Worm (Caenorhabditis elegans) whole organism, L4 larva: ENCODE measurements around the gene aldo-2.

Experiments used
- D1046.2 ChIP-seq: fragments of 200-800 bp; sonication (Bioruptor generic); IDR thresholded peaks from 2 replicates; pipeline ENCODE4 v1.3.6; 2022; ENCODE audit warnings: missing genetic modification characterization, missing compliant biosample characterization
- F10B5.3 ChIP-seq: sonication (generic microtip); optimal IDR thresholded peaks from 2 replicates; lab custom pipeline; 2016; ENCODE audit warnings: mild to moderate bottlenecking, missing genetic modification characterization, missing compliant biosample characterization
- F44E2.7 ChIP-seq: fragments of 200-800 bp; sonication (Bioruptor generic); IDR thresholded peaks from 2 replicates; pipeline ENCODE4 v2.1.2; 2022; ENCODE audit warnings: missing genetic modification characterization, missing compliant biosample characterization
- F49E8.2 ChIP-seq: sonication (generic microtip); optimal IDR thresholded peaks from 2 replicates; lab custom pipeline; 2016; ENCODE audit warnings: missing compliant biosample characterization, mild to moderate bottlenecking, missing genetic modification characterization, borderline replicate concordance
- R02D3.7 ChIP-seq: fragments of 150-350 bp; sonication (generic microtip); optimal IDR thresholded peaks from 3 replicates; lab custom pipeline; 2014; ENCODE audit warnings: missing biosample characterization, missing genetic modification characterization
- T26A8.4 ChIP-seq: fragments of 200-800 bp; sonication (Bioruptor generic); IDR thresholded peaks from 2 replicates; pipeline ENCODE4 v1.3.6; 2022; ENCODE audit warnings: missing genetic modification characterization, missing compliant biosample characterization
- Y75B8A.6 ChIP-seq: fragments of 200-800 bp; sonication (Bioruptor generic); IDR thresholded peaks from 2 replicates; pipeline ENCODE4 v1.3.6; 2022; ENCODE audit warnings: missing genetic modification reagents, missing genetic modification characterization, missing compliant biosample characterization
- ZK337.2 ChIP-seq: fragments of 200-800 bp; sonication (Bioruptor generic); IDR thresholded peaks from 2 replicates; pipeline ENCODE4 v1.3.6; 2022; ENCODE audit warnings: missing genetic modification reagents, missing genetic modification characterization, missing compliant biosample characterization
- ZK546.5 ChIP-seq, 2 experiments: sonication (generic microtip); optimal IDR thresholded peaks; 2 replicates each; lab custom pipeline; 2017; ENCODE audit warnings: missing biosample characterization in 2 of 2, missing genetic modification characterization in 2 of 2
- aly-2 ChIP-seq: sonication (generic microtip); optimal IDR thresholded peaks from 2 replicates; lab custom pipeline; 2018; ENCODE audit warnings: missing biosample characterization, missing genetic modification characterization
- ama-1 ChIP-seq: fragments of 150-350 bp; optimal IDR thresholded peaks from 2 replicates; lab custom pipeline; 2014; ENCODE audit warnings: inconsistent platforms, mixed read lengths
- ceh-20 ChIP-seq: fragments of 200-800 bp; sonication (Bioruptor generic); IDR thresholded peaks from 2 replicates; pipeline ENCODE4 v1.3.6; 2022; ENCODE audit warnings: missing genetic modification reagents, missing genetic modification characterization, missing compliant biosample characterization
- ceh-44 ChIP-seq: fragments of 200-800 bp; sonication (Bioruptor generic); IDR thresholded peaks from 2 replicates; pipeline ENCODE4 v1.3.6; 2022; ENCODE audit warnings: missing genetic modification reagents, missing genetic modification characterization, missing compliant biosample characterization
- ces-1 ChIP-seq: fragments of 150-350 bp; sonication (generic microtip); optimal IDR thresholded peaks from 4 replicates; lab custom pipeline; 2014; ENCODE audit warnings: missing biosample characterization, missing genetic modification reagents, missing genetic modification characterization
- cey-2 ChIP-seq: sonication (generic microtip); optimal IDR thresholded peaks from 3 replicates; lab custom pipeline; 2017; ENCODE audit warnings: missing genetic modification characterization, mild to moderate bottlenecking, missing compliant biosample characterization, antibody characterized with exemption, borderline replicate concordance; ENCODE audit not compliant: insufficient read depth
- daf-16 ChIP-seq, 3 experiments: sonication (generic microtip); optimal IDR thresholded peaks; 2 replicates each; lab custom pipeline; 2016 to 2017; ENCODE audit warnings: missing genetic modification characterization in 3 of 3, missing genetic modification reagents in 3 of 3, mild to moderate bottlenecking in 2 of 3, missing compliant biosample characterization in 2 of 3, missing biosample characterization in 1 of 3, moderate library complexity in 1 of 3
- daf-19 ChIP-seq: fragments of 200-800 bp; sonication (Bioruptor generic); conservative IDR thresholded peaks from 2 replicates; pipeline ENCODE4 v1.3.6; 2022; ENCODE audit warnings: missing genetic modification characterization, missing compliant biosample characterization
- dmd-8 ChIP-seq: fragments of 200-800 bp; sonication (Bioruptor generic); IDR thresholded peaks from 2 replicates; pipeline ENCODE4 v1.3.6; 2022; ENCODE audit warnings: missing genetic modification characterization, missing compliant biosample characterization
- dpl-1 ChIP-seq: fragments of 150-350 bp; optimal IDR thresholded peaks from 2 replicates; lab custom pipeline; 2014; ENCODE audit warnings: missing biosample characterization, missing genetic modification reagents, missing genetic modification characterization
- duxl-1 ChIP-seq: sonication (generic microtip); optimal IDR thresholded peaks from 2 replicates; lab custom pipeline; 2016; ENCODE audit warnings: mild to moderate bottlenecking, missing genetic modification characterization, moderate library complexity, missing compliant biosample characterization; ENCODE audit not compliant: poor library complexity
- dve-1 ChIP-seq: sonication (generic microtip); optimal IDR thresholded peaks from 2 replicates; lab custom pipeline; 2017; ENCODE audit warnings: antibody characterized with exemption, mild to moderate bottlenecking, missing genetic modification characterization, missing compliant biosample characterization; ENCODE audit not compliant: insufficient read depth
- egl-43 ChIP-seq: fragments of 200-800 bp; sonication (Bioruptor generic); IDR thresholded peaks from 2 replicates; pipeline ENCODE4 v1.3.6; 2022; ENCODE audit warnings: missing genetic modification reagents, missing genetic modification characterization, missing compliant biosample characterization
- gei-8 ChIP-seq: fragments of 200-800 bp; sonication (Bioruptor generic); optimal IDR thresholded peaks from 2 replicates; lab custom pipeline; 2018; ENCODE audit warnings: mild to moderate bottlenecking, missing genetic modification characterization, missing compliant biosample characterization
- hlh-30 ChIP-seq: sonication (generic microtip); optimal IDR thresholded peaks from 2 replicates; lab custom pipeline; 2017; ENCODE audit warnings: antibody characterized with exemption, mild to moderate bottlenecking, missing genetic modification characterization, missing compliant biosample characterization; ENCODE audit not compliant: insufficient read depth
- hmg-1.1 ChIP-seq: fragments of 200-800 bp; sonication (Bioruptor generic); IDR thresholded peaks from 2 replicates; pipeline ENCODE4 v1.3.6; 2022; ENCODE audit warnings: missing genetic modification reagents, missing genetic modification characterization, missing compliant biosample characterization
- lin-13 ChIP-seq: fragments of 150-350 bp; optimal IDR thresholded peaks from 2 replicates; lab custom pipeline; 2014; ENCODE audit warnings: missing biosample characterization, missing genetic modification reagents, missing genetic modification characterization
- lin-38 ChIP-seq: fragments of 200-800 bp; sonication (Bioruptor generic); IDR thresholded peaks from 2 replicates; pipeline ENCODE4 v1.3.6; 2022; ENCODE audit warnings: missing genetic modification reagents, missing genetic modification characterization, missing compliant biosample characterization
- lir-3 ChIP-seq: sonication (generic microtip); optimal IDR thresholded peaks from 2 replicates; lab custom pipeline; 2016; ENCODE audit warnings: mild to moderate bottlenecking, missing genetic modification characterization, missing compliant biosample characterization
- madf-5 ChIP-seq, 2 experiments: fragments of 200-800 bp; sonication (Bioruptor generic); IDR thresholded peaks; 2 replicates each; pipeline ENCODE4 v1.3.6; 2022; ENCODE audit warnings: missing compliant biosample characterization in 2 of 2, missing genetic modification characterization in 2 of 2
- madf-9 ChIP-seq: fragments of 200-800 bp; sonication (Bioruptor generic); conservative IDR thresholded peaks from 2 replicates; pipeline ENCODE4 v1.3.6; 2022; ENCODE audit warnings: missing genetic modification reagents, missing genetic modification characterization, missing compliant biosample characterization
- mdt-29 ChIP-seq: fragments of 200-800 bp; sonication (Bioruptor generic); IDR thresholded peaks from 2 replicates; pipeline ENCODE4 v1.3.6; 2022; ENCODE audit warnings: missing genetic modification reagents, missing genetic modification characterization, missing compliant biosample characterization
- mes-2 ChIP-seq: sonication (generic microtip); optimal IDR thresholded peaks from 2 replicates; lab custom pipeline; 2016; ENCODE audit warnings: missing genotype, mild to moderate bottlenecking, missing genetic modification characterization, missing compliant biosample characterization; ENCODE audit not compliant: poor library complexity, severe bottlenecking
- mxl-3 ChIP-seq: fragments of 200-800 bp; sonication (Bioruptor generic); optimal IDR thresholded peaks from 2 replicates; lab custom pipeline; 2018; ENCODE audit warnings: mild to moderate bottlenecking, missing genetic modification characterization, missing compliant biosample characterization
- nhr-10 ChIP-seq: fragments of 150-350 bp; optimal IDR thresholded peaks from 2 replicates; lab custom pipeline; 2014; ENCODE audit warnings: missing biosample characterization, missing genetic modification characterization
- nhr-111 ChIP-seq: fragments of 200-800 bp; sonication (Bioruptor generic); optimal IDR thresholded peaks from 2 replicates; lab custom pipeline; 2018; ENCODE audit warnings: mild to moderate bottlenecking, missing genetic modification characterization, missing compliant biosample characterization
- nhr-237 ChIP-seq: sonication (generic microtip); optimal IDR thresholded peaks from 2 replicates; lab custom pipeline; 2017; ENCODE audit warnings: missing biosample characterization, missing genetic modification characterization
- nhr-28 ChIP-seq: fragments of 150-350 bp; optimal IDR thresholded peaks from 2 replicates; lab custom pipeline; 2014; ENCODE audit warnings: missing biosample characterization, missing genetic modification characterization
- nhr-6 ChIP-seq: fragments of 150-350 bp; optimal IDR thresholded peaks from 2 replicates; lab custom pipeline; 2014; ENCODE audit warnings: missing biosample characterization, missing genetic modification characterization
- pha-4 ChIP-seq, 2 experiments: fragments of 150-350 bp in 1 of 2; fragments of 200-800 bp in 1 of 2; sonication (Bioruptor generic) in 1 of 2; IDR thresholded peaks in 1 of 2; optimal IDR thresholded peaks in 1 of 2; 2 replicates each; pipeline versions ENCODE4 v1.3.6 to Lab custom; 2014 to 2022; ENCODE audit warnings: missing genetic modification characterization in 2 of 2, missing genetic modification reagents in 2 of 2, missing biosample characterization in 1 of 2, missing compliant biosample characterization in 1 of 2
- php-3 ChIP-seq: fragments of 200-800 bp; sonication (Bioruptor generic); IDR thresholded peaks from 2 replicates; pipeline ENCODE4 v1.3.6; 2022; ENCODE audit warnings: missing genetic modification reagents, missing genetic modification characterization, missing compliant biosample characterization
- rbr-2 ChIP-seq: sonication (generic microtip); optimal IDR thresholded peaks from 2 replicates; lab custom pipeline; 2016; ENCODE audit warnings: missing genotype, missing genetic modification characterization, missing compliant biosample characterization
- sdz-12 ChIP-seq: fragments of 200-800 bp; sonication (Bioruptor generic); optimal IDR thresholded peaks from 2 replicates; lab custom pipeline; 2018; ENCODE audit warnings: mild to moderate bottlenecking, missing genetic modification characterization, missing compliant biosample characterization
- skn-1 ChIP-seq: fragments of 150-350 bp; optimal IDR thresholded peaks from 2 replicates; lab custom pipeline; 2014; ENCODE audit warnings: missing biosample characterization, missing genetic modification characterization
- spr-3 ChIP-seq: fragments of 200-800 bp; sonication (Bioruptor generic); optimal IDR thresholded peaks from 2 replicates; lab custom pipeline; 2018; ENCODE audit warnings: mild to moderate bottlenecking, missing genetic modification characterization, missing compliant biosample characterization
- tra-1 ChIP-seq: fragments of 200-800 bp; sonication (Bioruptor generic); IDR thresholded peaks from 2 replicates; pipeline ENCODE4 v1.3.6; 2022; ENCODE audit warnings: missing genetic modification reagents, missing genetic modification characterization, missing compliant biosample characterization
- unc-62 ChIP-seq, 3 experiments: fragments of 150-350 bp in 1 of 3; sonication (generic microtip); optimal IDR thresholded peaks in 2 of 3; peaks in 1 of 3; 1 replicate in 1 of 3; 2 replicates in 2 of 3; lab custom pipeline; 2014 to 2017; ENCODE audit warnings: missing biosample characterization in 3 of 3, missing genetic modification characterization in 3 of 3, missing genetic modification reagents in 3 of 3, missing genotype in 1 of 3
- vab-7 ChIP-seq: fragments of 200-800 bp; sonication (Bioruptor generic); IDR thresholded peaks from 2 replicates; pipeline ENCODE4 v1.3.6; 2022; ENCODE audit warnings: missing genetic modification reagents, missing genetic modification characterization, missing compliant biosample characterization
- zfp-3 ChIP-seq: fragments of 200-800 bp; sonication (Bioruptor generic); conservative IDR thresholded peaks from 2 replicates; pipeline ENCODE4 v1.3.6; 2022; ENCODE audit warnings: missing genetic modification reagents, missing genetic modification characterization, missing compliant biosample characterization

Gene aldo-2

ce11 chrIII:5917365-5917958 is 41.0 kb upstream of the aldo-2 start (continued):
- TF ChIP-seq ces-1 (no peak), daf-16 (GFP tag; optimal IDR thresholded peaks at IDR 0.05; lab: Kevin White, UChicago) (no peak), daf-16 (tag; optimal IDR thresholded peaks at IDR 0.05; lab: Kevin White, UChicago) (peak; percentile 96), lin-38 (peak; percentile 28; the same call in 1 of the 2 replicates), dmd-8 (GFP tag; lab: Robert Waterston, UW) (no peak), aly-2 (tag; lab: Kevin White, UChicago) (no peak), mdt-29 (GFP tag; lab: Robert Waterston, UW) (no peak), nhr-10 (peak; percentile 11), F10B5.3 (tag; lab: Kevin White, UChicago) (no peak), ZK546.5 (tag; optimal IDR thresholded peaks at IDR 0.05; lab: Kevin White, UChicago) (no peak), nhr-111 (no peak), gei-8 (GFP tag; lab: Kevin White, UChicago) (no peak), nhr-6 (tag; lab: Kevin White, UChicago) (no peak), R02D3.7 (no peak), duxl-1 (tag; lab: Kevin White, UChicago) (peak; percentile 24), mes-2 (peak; percentile 22), ceh-44 (no peak), F49E8.2 (no peak), pha-4 (GFP tag; IDR thresholded peaks at IDR 0.05; lab: Robert Waterston, UW) (no peak), pha-4 (tag; optimal IDR thresholded peaks at IDR 0.05; lab: Kevin White, UChicago) (no peak), T26A8.4 (GFP tag; lab: Robert Waterston, UW) (no peak), ceh-20 (peak; percentile 33; the same call in 1 of the 2 replicates), lir-3 (tag; lab: Kevin White, UChicago) (no peak), skn-1 (tag; lab: Kevin White, UChicago) (no peak), nhr-28 (tag; lab: Kevin White, UChicago) (peak; percentile 64), hlh-30 (tag; lab: Kevin White, UChicago) (peak; percentile 72), mxl-3 (peak; percentile 31), D1046.2 (GFP tag; lab: Robert Waterston, UW) (no peak), sdz-12 (GFP tag; lab: Kevin White, UChicago) (no peak), ama-1 (lab: Kevin White, UChicago) (peak; percentile 63), unc-62 (GFP tag; optimal IDR thresholded peaks at IDR 0.05 in 1 of 2; lab: Kevin White, UChicago) (peak in 1 of 2 experiments; percentile 84), unc-62 (tag; optimal IDR thresholded peaks at IDR 0.05; lab: Kevin White, UChicago) (no peak), zfp-3 (GFP tag; lab: Robert Waterston, UW) (no peak), egl-43 (GFP tag; lab: Robert Waterston, UW) (no peak), nhr-237 (tag; lab: Kevin White, UChicago) (no peak), madf-5 (GFP tag; IDR thresholded peaks at IDR 0.05; lab: Robert Waterston, UW) (no peak), vab-7 (GFP tag; lab: Robert Waterston, UW) (no peak), lin-13 (GFP tag; lab: Kevin White, UChicago) (peak; percentile 58), dve-1 (tag; lab: Kevin White, UChicago) (peak; percentile 97), tra-1 (no peak), dpl-1 (no peak), F44E2.7 (GFP tag; lab: Robert Waterston, UW) (no peak), madf-9 (GFP tag; lab: Robert Waterston, UW) (no peak), hmg-1.1 (no peak), spr-3 (no peak), php-3 (GFP tag; lab: Robert Waterston, UW) (peak; percentile 78), cey-2 (tag; lab: Kevin White, UChicago) (no peak), daf-19 (no peak), ZK337.2 (GFP tag; lab: Robert Waterston, UW) (no peak), Y75B8A.6 (no peak), rbr-2 (tag; lab: Kevin White, UChicago) (no peak)
